Fruit fly (Drosophila melanogaster): Measurements from ENCODE around the gene wam.

wam gene

dm6 chr3R:23302178-23302577, 14.3 kb upstream of the wam start:
- TF ChIP-seq CrebA (GFP tag; optimal IDR thresholded peaks at IDR 0.05; ENCODE audit: borderline replicate concordance) (no peak), lola (GFP tag; optimal IDR thresholded peaks at IDR 0.05) (no peak), br (GFP tag; optimal IDR thresholded peaks at IDR 0.05) (no peak), h (GFP tag; optimal IDR thresholded peaks at IDR 0.05) (no peak), jim (GFP tag; optimal IDR thresholded peaks at IDR 0.05) (no peak), Rel (GFP tag; optimal IDR thresholded peaks at IDR 0.05) (no peak), Rel (tag; optimal IDR thresholded peaks at IDR 0.05) (no peak), dmrt93B (GFP tag; optimal IDR thresholded peaks at IDR 0.05) (no peak), Vsx2 (GFP tag; optimal IDR thresholded peaks at IDR 0.05; ENCODE audit: partially characterized antibody) (no peak), OdsH (GFP tag; optimal IDR thresholded peaks at IDR 0.05) (no peak), rgr (GFP tag; optimal IDR thresholded peaks at IDR 0.05) (no peak), brk (GFP tag; optimal IDR thresholded peaks at IDR 0.05) (no peak), CG9705 (GFP tag; optimal IDR thresholded peaks at IDR 0.05) (no peak), N (GFP tag; optimal IDR thresholded peaks at IDR 0.05) (no peak)

dm6 chr3R:23301270-23301669, 13.4 kb upstream of the wam start:
- TF ChIP-seq lola (GFP tag; optimal IDR thresholded peaks at IDR 0.05) (no peak), N (GFP tag; optimal IDR thresholded peaks at IDR 0.05) (no peak), dsf (GFP tag; optimal IDR thresholded peaks at IDR 0.05; ENCODE audit: borderline replicate concordance) (no peak), Hnf4 (GFP tag; optimal IDR thresholded peaks at IDR 0.05) (no peak), sage (GFP tag; optimal IDR thresholded peaks at IDR 0.05) (no peak), brk (GFP tag; optimal IDR thresholded peaks at IDR 0.05) (no peak), sv (GFP tag; optimal IDR thresholded peaks at IDR 0.05) (no peak), CG9705 (GFP tag; optimal IDR thresholded peaks at IDR 0.05) (no peak)

dm6 chr3R:23300091-23300918, 12.5 kb upstream of the wam start:
- no peak for TF ChIP-seq Rel (GFP tag; optimal IDR thresholded peaks at IDR 0.05)
- no peak for TF ChIP-seq Rel (tag; optimal IDR thresholded peaks at IDR 0.05)
- no peak for TF ChIP-seq sage (GFP tag; optimal IDR thresholded peaks at IDR 0.05)
- TF ChIP-seq GATAd (GFP tag; optimal IDR thresholded peaks at IDR 0.05), result no peak
- no peak for TF ChIP-seq Dif (GFP tag; optimal IDR thresholded peaks at IDR 0.05; ENCODE audit: partially characterized antibody)
- TF ChIP-seq dl (GFP tag; optimal IDR thresholded peaks at IDR 0.05; ENCODE audit: insufficient read depth in 1 of 2, partially characterized antibody in 2 of 2), result no peak
- no peak for TF ChIP-seq CrebA (GFP tag; optimal IDR thresholded peaks at IDR 0.05; ENCODE audit: borderline replicate concordance)
- peak; percentile 15 for TF ChIP-seq h (GFP tag; optimal IDR thresholded peaks at IDR 0.05)
- TF ChIP-seq fru (GFP tag; optimal IDR thresholded peaks at IDR 0.05), result peak; percentile 37
- no peak for TF ChIP-seq CG9705 (GFP tag; optimal IDR thresholded peaks at IDR 0.05)
- TF ChIP-seq N (GFP tag; optimal IDR thresholded peaks at IDR 0.05), result no peak
- no peak for TF ChIP-seq Hr83 (GFP tag; optimal IDR thresholded peaks at IDR 0.05; ENCODE audit: poor library complexity, severe bottlenecking)
- no peak for TF ChIP-seq CG32264 (GFP tag; optimal IDR thresholded peaks at IDR 0.05)
- peak; percentile 37 for TF ChIP-seq sv (GFP tag; optimal IDR thresholded peaks at IDR 0.05)
- peak; percentile 28 for TF ChIP-seq Sp1 (GFP tag; optimal IDR thresholded peaks at IDR 0.05)
- peak; percentile 30 for TF ChIP-seq tai (GFP tag; optimal IDR thresholded peaks at IDR 0.05)
- TF ChIP-seq rgr (GFP tag; optimal IDR thresholded peaks at IDR 0.05), result peak; percentile 47
- no peak for TF ChIP-seq Abd-B (GFP tag; optimal IDR thresholded peaks at IDR 0.05)
- no peak for TF ChIP-seq Vsx2 (GFP tag; optimal IDR thresholded peaks at IDR 0.05; ENCODE audit: partially characterized antibody)
- TF ChIP-seq Dfd (GFP tag; optimal IDR thresholded peaks at IDR 0.05), result no peak
- no peak for TF ChIP-seq woc (GFP tag; optimal IDR thresholded peaks at IDR 0.05)
- peak; percentile 34 for TF ChIP-seq Hnf4 (GFP tag; optimal IDR thresholded peaks at IDR 0.05)
- peak; percentile 58 for TF ChIP-seq ey (GFP tag; optimal IDR thresholded peaks at IDR 0.05)
- no peak for TF ChIP-seq jim (GFP tag; optimal IDR thresholded peaks at IDR 0.05)
- TF ChIP-seq Myc (optimal IDR thresholded peaks at IDR 0.05), result no peak
- no peak for TF ChIP-seq brk (GFP tag; optimal IDR thresholded peaks at IDR 0.05)
- no peak for TF ChIP-seq lola (GFP tag; optimal IDR thresholded peaks at IDR 0.05)
- no peak for TF ChIP-seq usp (GFP tag; optimal IDR thresholded peaks at IDR 0.05)
- peak; percentile 65 for TF ChIP-seq br (GFP tag; optimal IDR thresholded peaks at IDR 0.05)
- TF ChIP-seq OdsH (GFP tag; optimal IDR thresholded peaks at IDR 0.05), result peak; percentile 56
- peak; percentile 55 for TF ChIP-seq psq (GFP tag; optimal IDR thresholded peaks at IDR 0.05)
- TF ChIP-seq Mio (GFP tag; optimal IDR thresholded peaks at IDR 0.05), result no peak
- TF ChIP-seq dmrt93B (GFP tag; optimal IDR thresholded peaks at IDR 0.05), result no peak
- no peak for TF ChIP-seq pan (optimal IDR thresholded peaks at IDR 0.05)
- TF ChIP-seq Hr78 (GFP tag; optimal IDR thresholded peaks at IDR 0.05), result no peak
- TF ChIP-seq HLH106 (tag; optimal IDR thresholded peaks at IDR 0.05), result no peak
- peak in 1 of 2 experiments; percentile 51 for TF ChIP-seq foxo (GFP tag; optimal IDR thresholded peaks at IDR 0.05)
- no peak for TF ChIP-seq Jra (GFP tag; optimal IDR thresholded peaks at IDR 0.05)
- TF ChIP-seq dsf (GFP tag; optimal IDR thresholded peaks at IDR 0.05; ENCODE audit: borderline replicate concordance), result no peak
